Worm (Caenorhabditis elegans) whole organism, L1 larva: Measurements from ENCODE around the gene F49C5.16.

Experiments
- jun-1 ChIP-seq: fragments of 150-350 bp; optimal IDR thresholded peaks from 2 replicates; lab custom pipeline; 2014; ENCODE audit warnings: missing biosample characterization, missing genetic modification reagents, missing genetic modification characterization
- lin-39 ChIP-seq: fragments of 150-350 bp; optimal IDR thresholded peaks from 2 replicates; lab custom pipeline; 2014; ENCODE audit warnings: missing biosample characterization, missing genetic modification reagents, missing genetic modification characterization
- mdl-1 ChIP-seq, 2 experiments: fragments of 150-350 bp; optimal IDR thresholded peaks; 2 replicates each; lab custom pipeline; 2014 to 2017; ENCODE audit warnings: missing biosample characterization in 2 of 2, missing genetic modification characterization in 2 of 2, inconsistent platforms in 1 of 2

- no peak for TF ChIP-seq lin-39 (tag; lab: Kevin White, UChicago)
- TF ChIP-seq mdl-1 (tag; optimal IDR thresholded peaks at IDR 0.05; lab: Kevin White, UChicago) = no peak
- no peak for TF ChIP-seq jun-1 (tag; lab: Kevin White, UChicago)
These were observed 7.9 kb downstream of the F49C5.16 start, which contains the start of gene F49C5.11 for ce11 chrII:12555579-12555978.
